Fruit fly (Drosophila melanogaster) whole organism, adult: ENCODE measurements around the gene CG6686.

Experiments
- CG11617 ChIP-seq: fragments of 200-800 bp; sonication (Bioruptor generic); optimal IDR thresholded peaks from 2 replicates; lab custom pipeline; 2017; ENCODE audit warnings: mild to moderate bottlenecking, missing biosample characterization, missing genetic modification reagents, missing genetic modification characterization
- CG12768 ChIP-seq: fragments of 200-800 bp; sonication (Bioruptor generic); optimal IDR thresholded peaks from 2 replicates; lab custom pipeline; 2017; ENCODE audit warnings: missing biosample characterization, missing genetic modification characterization, mild to moderate bottlenecking, moderate library complexity, missing genetic modification reagents
- CG14711 ChIP-seq: fragments of 200-800 bp; sonication (Bioruptor generic); optimal IDR thresholded peaks from 2 replicates; lab custom pipeline; 2018; ENCODE audit warnings: missing biosample characterization, mild to moderate bottlenecking, missing genetic modification characterization, moderate library complexity
- CG1620 ChIP-seq: fragments of 200-800 bp; sonication (Bioruptor generic); optimal IDR thresholded peaks from 2 replicates; lab custom pipeline; 2016; ENCODE audit warnings: missing biosample characterization, missing genetic modification characterization
- CG33017 ChIP-seq: fragments of 200-800 bp; sonication (Bioruptor generic); optimal IDR thresholded peaks from 2 replicates; lab custom pipeline; 2018; ENCODE audit warnings: missing biosample characterization, mild to moderate bottlenecking, missing genetic modification characterization, moderate library complexity
- CG5204 ChIP-seq: fragments of 200-800 bp; sonication (Bioruptor generic); optimal IDR thresholded peaks from 2 replicates; lab custom pipeline; 2016; ENCODE audit warnings: missing biosample characterization, missing genetic modification characterization
- CG7101 ChIP-seq: fragments of 200-800 bp; sonication (Bioruptor generic); optimal IDR thresholded peaks from 2 replicates; lab custom pipeline; 2018; ENCODE audit warnings: missing biosample characterization, mild to moderate bottlenecking, missing genetic modification characterization, moderate library complexity
- Clk ChIP-seq: fragments of 200-800 bp; sonication (Bioruptor generic); optimal IDR thresholded peaks from 2 replicates; lab custom pipeline; 2017; ENCODE audit warnings: missing biosample characterization, missing genetic modification characterization
- Crg-1 ChIP-seq: fragments of 200-800 bp; sonication (Bioruptor generic); optimal IDR thresholded peaks from 2 replicates; lab custom pipeline; 2016; ENCODE audit warnings: missing biosample characterization, missing genetic modification characterization
- Hr96 ChIP-seq: fragments of 200-800 bp; sonication (Bioruptor generic); optimal IDR thresholded peaks from 2 replicates; lab custom pipeline; 2016; ENCODE audit warnings: missing biosample characterization, missing genetic modification characterization
- Mnt ChIP-seq: fragments of 200-800 bp; sonication (Bioruptor generic); optimal IDR thresholded peaks from 2 replicates; lab custom pipeline; 2016; ENCODE audit warnings: missing biosample characterization, mild to moderate bottlenecking, missing genetic modification characterization
- bab1 ChIP-seq: fragments of 200-800 bp; sonication (Bioruptor generic); optimal IDR thresholded peaks from 3 replicates; lab custom pipeline; 2019; ENCODE audit warnings: missing biosample characterization, mild to moderate bottlenecking, missing genetic modification characterization, moderate library complexity
- cic ChIP-seq: fragments of 200-800 bp; sonication (Bioruptor generic); optimal IDR thresholded peaks from 2 replicates; lab custom pipeline; 2017; ENCODE audit warnings: missing biosample characterization, mild to moderate bottlenecking, missing genetic modification characterization, moderate library complexity
- cnc ChIP-seq, 2 experiments: fragments of >200 bp; optimal IDR thresholded peaks; 2 replicates each; lab custom pipeline; 2017
- kay ChIP-seq: fragments of 200-800 bp; sonication (Bioruptor generic); peaks from one replicate; lab custom pipeline; 2016; ENCODE audit warnings: missing biosample characterization, missing genetic modification characterization, borderline replicate concordance
- ovo ChIP-seq: fragments of 200-800 bp; sonication (Bioruptor generic); optimal IDR thresholded peaks from 2 replicates; lab custom pipeline; 2016; ENCODE audit warnings: missing biosample characterization, missing genetic modification characterization
- pad ChIP-seq: fragments of 200-800 bp; sonication (Bioruptor generic); optimal IDR thresholded peaks from 3 replicates; lab custom pipeline; 2017; ENCODE audit warnings: missing biosample characterization, missing genetic modification characterization, mild to moderate bottlenecking, moderate library complexity, missing genetic modification reagents
- tj ChIP-seq: fragments of 200-800 bp; sonication (Bioruptor generic); optimal IDR thresholded peaks from 3 replicates; lab custom pipeline; 2017; ENCODE audit warnings: missing biosample characterization, mild to moderate bottlenecking, missing genetic modification characterization, moderate library complexity
- toe ChIP-seq: fragments of 200-800 bp; sonication (Bioruptor generic); optimal IDR thresholded peaks from 2 replicates; lab custom pipeline; 2016; ENCODE audit warnings: missing biosample characterization, missing genetic modification characterization

The CG6686 gene

DNA sequence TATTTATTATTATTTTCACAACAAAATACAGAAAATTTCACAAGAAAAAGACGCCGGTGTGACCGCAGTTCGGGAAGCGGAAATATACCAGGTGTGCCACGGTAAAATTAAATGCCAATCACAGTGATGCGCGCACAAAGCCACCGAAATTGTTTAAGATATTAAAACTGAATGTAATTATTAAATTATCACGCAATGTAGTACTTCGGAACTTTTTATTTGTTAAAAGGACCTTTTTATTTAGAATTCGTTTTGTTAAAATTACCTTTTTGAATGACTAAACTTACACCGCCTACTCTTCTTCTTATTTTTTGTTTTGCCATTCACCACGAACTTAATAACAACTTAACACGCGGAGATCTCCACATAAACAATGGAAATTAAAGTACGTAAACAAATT lies at the start of gene CG6686, which contains the start of gene CG34163:
TSS of gene CG6686 (minus strand) at position 95 of the 400 bp plus-strand sequence.
TSS of gene CG34163 (plus strand) at position 326 of the 400 bp plus-strand sequence.
- TF ChIP-seq CG1620 = peak; percentile 64
- no peak for TF ChIP-seq cnc (optimal IDR thresholded peaks at IDR 0.05; lab: Kevin White, UChicago)
- no peak for TF ChIP-seq toe (GFP tag; lab: Kevin White, UChicago)
- TF ChIP-seq CG7101 (tag; lab: Kevin White, UChicago) = peak; percentile 48
- peak; percentile 76 for TF ChIP-seq bab1
- TF ChIP-seq CG14711 = peak; percentile 50
- TF ChIP-seq tj = peak; percentile 42
- TF ChIP-seq Mnt = peak; percentile 91
- TF ChIP-seq CG11617 (GFP tag; lab: Kevin White, UChicago) = peak; percentile 66
- TF ChIP-seq Crg-1 (GFP tag; lab: Kevin White, UChicago) = peak; percentile 27
- TF ChIP-seq CG33017 (tag; lab: Kevin White, UChicago) = no peak
- peak; percentile 7 for TF ChIP-seq ovo (GFP tag; lab: Kevin White, UChicago)

DNA sequence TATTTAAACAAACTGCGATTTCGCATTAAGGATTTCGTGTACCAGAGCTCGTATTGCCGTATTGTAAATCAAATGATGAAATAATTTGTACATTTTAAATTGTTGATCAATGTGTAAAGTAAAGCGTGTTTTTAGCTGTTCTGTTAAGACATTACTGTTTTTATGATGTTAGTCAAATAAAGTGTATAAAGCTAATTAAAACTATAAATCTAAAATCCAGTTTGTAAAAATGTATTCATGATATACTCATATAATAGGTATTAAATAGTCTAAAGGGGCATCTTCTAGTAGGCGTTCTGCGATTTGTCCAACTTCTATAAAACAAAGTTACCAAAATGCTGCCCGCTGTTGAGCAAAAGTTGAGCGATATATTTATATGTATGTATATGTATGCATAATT lies 46.1 kb upstream of the CG6686 start, which contains the start of gene CG18788:
TSS of gene CG18788 (plus strand) at position 301 of the 400 bp plus-strand sequence.
- TF ChIP-seq toe (GFP tag; lab: Kevin White, UChicago) = no peak

DNA sequence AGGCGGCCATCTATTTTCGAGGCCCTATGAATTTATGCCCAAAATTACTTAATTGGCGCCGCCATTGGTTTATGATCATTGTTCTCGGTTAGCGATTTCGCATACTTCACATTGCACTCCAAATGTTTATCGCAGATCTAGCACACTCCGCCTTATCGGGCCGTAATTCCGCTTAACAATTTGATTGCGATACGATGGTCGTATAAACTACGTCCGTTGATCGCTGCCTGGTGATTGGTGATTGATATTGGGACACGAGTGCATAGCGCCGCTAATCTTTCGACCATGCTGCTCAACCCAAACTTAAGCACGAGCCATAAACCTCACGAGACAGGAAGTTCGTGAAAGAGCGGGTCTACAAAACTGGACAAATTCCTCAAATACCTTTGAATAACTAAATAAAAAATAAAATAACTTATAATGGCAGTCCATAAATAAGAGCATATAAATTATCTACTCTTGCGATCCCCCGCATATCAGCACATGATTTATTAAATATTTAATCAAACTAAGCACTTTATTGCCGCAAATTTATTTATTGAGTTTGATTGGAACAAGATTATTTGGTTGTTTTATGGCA lies 42.8 kb upstream of the CG6686 start:
- TF ChIP-seq cic (GFP tag; lab: Kevin White, UChicago) (peak; percentile 4), CG5204 (GFP tag; lab: Kevin White, UChicago) (no peak)

DNA sequence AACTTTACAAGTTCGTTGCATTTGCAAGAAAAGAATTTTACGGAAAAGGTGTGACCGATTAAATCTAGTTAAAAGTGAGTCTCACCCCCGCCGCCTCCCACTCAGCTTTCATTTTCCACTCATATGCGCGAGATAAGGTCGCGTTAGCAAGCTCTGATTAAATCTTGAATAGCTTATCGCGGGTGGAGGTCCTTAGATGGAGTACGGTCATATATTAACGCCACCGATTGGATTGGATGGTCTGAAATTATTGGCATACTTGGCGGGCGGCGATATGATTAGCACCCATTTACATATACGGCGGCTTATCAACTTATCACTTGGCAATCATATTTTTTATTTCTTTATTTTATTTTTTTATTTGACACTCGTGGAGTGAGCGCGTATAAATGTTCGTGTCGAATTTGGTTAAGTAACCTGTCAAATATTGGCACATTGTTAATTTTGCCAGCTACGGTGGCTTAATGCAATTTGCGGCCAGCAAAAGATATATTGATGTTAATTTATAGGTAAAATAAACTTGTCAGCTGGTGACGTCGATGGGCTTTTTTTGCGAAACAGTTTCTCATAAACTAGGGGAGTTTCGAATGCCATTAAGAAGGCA lies 41.9 kb upstream of the CG6686 start:
- TF ChIP-seq CG5204 (GFP tag; lab: Kevin White, UChicago) = no peak
- no peak for TF ChIP-seq CG33017 (tag; lab: Kevin White, UChicago)
- no peak for TF ChIP-seq toe (GFP tag; lab: Kevin White, UChicago)
- no peak for TF ChIP-seq CG14711
- peak; percentile 7 for TF ChIP-seq Hr96 (GFP tag; lab: Kevin White, UChicago)
- TF ChIP-seq CG7101 (tag; lab: Kevin White, UChicago) = no peak
- TF ChIP-seq bab1 = no peak

DNA sequence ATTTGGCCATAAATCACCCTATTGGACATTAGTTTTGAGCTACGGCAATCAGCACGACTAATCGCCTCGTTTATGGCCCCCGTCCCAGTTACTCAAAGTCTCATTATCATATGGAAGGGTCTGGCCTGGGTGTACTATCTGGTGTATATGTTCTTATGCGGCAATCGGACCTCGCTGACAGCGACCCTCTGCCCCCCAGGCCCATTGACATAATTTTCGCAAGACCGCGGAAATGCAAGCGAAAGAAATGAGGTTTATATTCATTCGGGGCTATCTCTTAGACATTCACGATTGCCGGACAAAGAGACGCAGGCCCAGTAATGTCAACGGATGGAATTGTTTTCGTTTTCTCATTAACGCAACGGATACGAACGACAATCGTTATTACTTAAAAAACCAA lies 41.0 kb upstream of the CG6686 start:
- no peak for TF ChIP-seq cic (GFP tag; lab: Kevin White, UChicago)
- no peak for TF ChIP-seq ovo (GFP tag; lab: Kevin White, UChicago)
- no peak for TF ChIP-seq Hr96 (GFP tag; lab: Kevin White, UChicago)
- TF ChIP-seq Clk = no peak
- TF ChIP-seq CG7101 (tag; lab: Kevin White, UChicago) = no peak
- TF ChIP-seq toe (GFP tag; lab: Kevin White, UChicago) = no peak
- no peak for TF ChIP-seq cnc (optimal IDR thresholded peaks at IDR 0.05; lab: Kevin White, UChicago)
- no peak for TF ChIP-seq bab1
- no peak for TF ChIP-seq CG12768 (GFP tag; lab: Kevin White, UChicago)
- no peak for TF ChIP-seq pad (GFP tag; lab: Kevin White, UChicago)
- TF ChIP-seq CG1620 = no peak
- no peak for TF ChIP-seq CG14711
- no peak for TF ChIP-seq CG33017 (tag; lab: Kevin White, UChicago)
- TF ChIP-seq tj = no peak
- no peak for TF ChIP-seq kay

DNA sequence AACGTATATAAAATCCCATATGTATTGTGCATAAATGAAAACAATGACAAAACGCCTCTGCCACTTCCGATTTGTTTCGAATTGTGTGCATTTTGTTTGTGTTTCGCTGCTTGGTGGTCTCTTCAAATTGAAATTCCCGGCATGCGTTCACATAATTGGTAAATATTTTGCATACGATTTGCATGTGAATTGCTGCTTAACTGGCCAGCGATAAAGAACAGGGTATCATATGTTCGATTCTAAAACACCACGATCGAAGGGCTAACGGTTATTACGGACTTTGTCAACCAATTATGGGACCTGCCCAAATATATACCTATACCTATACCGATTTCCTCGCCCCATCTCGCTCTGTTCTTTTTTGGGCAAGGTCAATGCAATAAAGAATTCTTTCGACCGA lies 40.3 kb upstream of the CG6686 start:
- TF ChIP-seq CG1620 = no peak
- no peak for TF ChIP-seq CG7101 (tag; lab: Kevin White, UChicago)
- TF ChIP-seq Mnt = no peak
- no peak for TF ChIP-seq ovo (GFP tag; lab: Kevin White, UChicago)

dm6 chr2L:12027435-12027834 lies 39.6 kb upstream of the CG6686 start, which contains the start of gene dmGlut:
TSS of gene dmGlut (plus strand) at chr2L:12027438.
- no peak for TF ChIP-seq CG1620
- peak; percentile 93 for TF ChIP-seq pad (GFP tag; lab: Kevin White, UChicago)
- no peak for TF ChIP-seq cnc (optimal IDR thresholded peaks at IDR 0.05; lab: Kevin White, UChicago)
- TF ChIP-seq Mnt = no peak
- no peak for TF ChIP-seq cic (GFP tag; lab: Kevin White, UChicago)
